Fruit fly (Drosophila melanogaster) whole organism, embryonic: ENCODE data around the gene Ada1-1.
A peak's percentile ranks its signal among the peaks of the same experiment; 100 is the strongest.

Experiments used
- Atf-2 ChIP-seq: fragments of 200-800 bp; sonication (Bioruptor generic); optimal IDR thresholded peaks from 2 replicates; lab custom pipeline; 2016; ENCODE audit warnings: missing biosample characterization, missing genetic modification characterization
- BEAF-32 ChIP-seq: fragments of 200-800 bp; sonication (Bioruptor generic); optimal IDR thresholded peaks from 3 replicates; lab custom pipeline; 2017; ENCODE audit warnings: missing biosample characterization, missing genetic modification characterization, mild to moderate bottlenecking, moderate library complexity, missing genetic modification reagents
- Bdp1 ChIP-seq: fragments of 200-800 bp; sonication (Bioruptor generic); optimal IDR thresholded peaks from 3 replicates; lab custom pipeline; 2016; ENCODE audit warnings: missing biosample characterization, missing genetic modification characterization
- CG1024 ChIP-seq: fragments of 200-800 bp; sonication (Bioruptor generic); IDR thresholded peaks from 2 replicates; pipeline ENCODE4 v1.3.6; 2022; ENCODE audit warnings: missing biosample characterization, missing genetic modification characterization
- CG10565 ChIP-seq: fragments of 200-800 bp; sonication (Bioruptor generic); optimal IDR thresholded peaks from 3 replicates; lab custom pipeline; 2016; ENCODE audit warnings: missing biosample characterization, mild to moderate bottlenecking, missing genetic modification characterization
- CG11504 ChIP-seq: fragments of 200-800 bp; sonication (Bioruptor generic); optimal IDR thresholded peaks from 3 replicates; lab custom pipeline; 2019; ENCODE audit warnings: missing biosample characterization, mild to moderate bottlenecking, missing genetic modification characterization, moderate library complexity
- CG11723 ChIP-seq: fragments of 200-800 bp; sonication (Bioruptor generic); optimal IDR thresholded peaks from 2 replicates; lab custom pipeline; 2017; ENCODE audit warnings: missing biosample characterization, mild to moderate bottlenecking, missing genetic modification characterization
- CG12299 ChIP-seq: fragments of 200-800 bp; sonication (Bioruptor generic); optimal IDR thresholded peaks from 2 replicates; lab custom pipeline; 2018; ENCODE audit warnings: missing biosample characterization, mild to moderate bottlenecking, missing genetic modification characterization
- CG1233 ChIP-seq: fragments of 200-800 bp; sonication (Bioruptor generic); optimal IDR thresholded peaks from 4 replicates; lab custom pipeline; 2018; ENCODE audit warnings: missing biosample characterization, mild to moderate bottlenecking, missing genetic modification characterization
- CG13296 ChIP-seq: fragments of 200-800 bp; sonication (Bioruptor generic); optimal IDR thresholded peaks from 3 replicates; lab custom pipeline; 2018; ENCODE audit warnings: missing biosample characterization, mild to moderate bottlenecking, missing genetic modification characterization
- CG13424 ChIP-seq: fragments of 200-800 bp; sonication (Bioruptor generic); optimal IDR thresholded peaks from 2 replicates; lab custom pipeline; 2019; ENCODE audit warnings: missing biosample characterization, mild to moderate bottlenecking, missing genetic modification characterization, moderate library complexity
- CG14441 ChIP-seq: fragments of 200-800 bp; sonication (Bioruptor generic); IDR thresholded peaks from 2 replicates; pipeline ENCODE4 v1.3.6; 2022; ENCODE audit warnings: missing biosample characterization, missing genetic modification characterization
- CG14710 ChIP-seq: fragments of 200-800 bp; sonication (Bioruptor generic); optimal IDR thresholded peaks from 3 replicates; lab custom pipeline; 2019; ENCODE audit warnings: missing biosample characterization, mild to moderate bottlenecking, missing genetic modification characterization, moderate library complexity
- CG14860 ChIP-seq: fragments of 200-800 bp; sonication (Bioruptor generic); IDR thresholded peaks from 3 replicates; pipeline ENCODE4 v1.3.6; 2022; ENCODE audit warnings: missing biosample characterization, missing genetic modification characterization; ENCODE audit not compliant: partially characterized antibody
- CG17361 ChIP-seq: fragments of 200-800 bp; sonication (Bioruptor generic); IDR thresholded peaks from 3 replicates; pipeline ENCODE4 v1.3.6; 2022; ENCODE audit warnings: missing biosample characterization, missing genetic modification characterization
- CG18476 ChIP-seq: fragments of 200-800 bp; sonication (Bioruptor generic); optimal IDR thresholded peaks from 2 replicates; lab custom pipeline; 2016; ENCODE audit warnings: missing biosample characterization, mild to moderate bottlenecking, missing genetic modification characterization
- CG32532 ChIP-seq: fragments of 200-800 bp; sonication (Bioruptor generic); IDR thresholded peaks from 2 replicates; pipeline ENCODE4 v1.3.6; 2022; ENCODE audit warnings: missing biosample characterization, missing genetic modification characterization
- CG34376 ChIP-seq: fragments of 200-800 bp; sonication (Bioruptor generic); optimal IDR thresholded peaks from 2 replicates; lab custom pipeline; 2018; ENCODE audit warnings: missing biosample characterization, mild to moderate bottlenecking, missing genetic modification characterization
- CG6854 ChIP-seq: fragments of 200-800 bp; sonication (Bioruptor generic); optimal IDR thresholded peaks from 3 replicates; lab custom pipeline; 2017; ENCODE audit warnings: missing biosample characterization, mild to moderate bottlenecking, missing genetic modification characterization
- CG7786 ChIP-seq: fragments of 200-800 bp; sonication (Bioruptor generic); optimal IDR thresholded peaks from 2 replicates; lab custom pipeline; 2016; ENCODE audit warnings: missing biosample characterization, missing genetic modification characterization
- CG9609 ChIP-seq: fragments of 200-800 bp; sonication (Bioruptor generic); optimal IDR thresholded peaks from 3 replicates; lab custom pipeline; 2016; ENCODE audit warnings: missing biosample characterization, missing genetic modification characterization
- CG9817 ChIP-seq: fragments of 200-800 bp; sonication (Bioruptor generic); optimal IDR thresholded peaks from 2 replicates; lab custom pipeline; 2018; ENCODE audit warnings: missing biosample characterization, mild to moderate bottlenecking, missing genetic modification characterization, moderate library complexity
- Eip74EF ChIP-seq, 2 experiments: fragments of 200-800 bp in 1 of 2; fragments of >200 bp in 1 of 2; sonication (Bioruptor generic) in 1 of 2; optimal IDR thresholded peaks; 2 replicates each; lab custom pipeline; 2017 to 2019; ENCODE audit warnings: missing biosample characterization in 2 of 2, missing genetic modification characterization in 2 of 2, mild to moderate bottlenecking in 1 of 2, moderate library complexity in 1 of 2
- Elba2 ChIP-seq: fragments of 200-800 bp; sonication (Bioruptor generic); optimal IDR thresholded peaks from 3 replicates; lab custom pipeline; 2016; ENCODE audit warnings: missing biosample characterization, missing genetic modification characterization
- Fer1 ChIP-seq: fragments of 200-800 bp; sonication (Bioruptor generic); optimal IDR thresholded peaks from 2 replicates; lab custom pipeline; 2017; ENCODE audit warnings: missing biosample characterization, mild to moderate bottlenecking, missing genetic modification characterization
- HLH54F ChIP-seq: fragments of 200-800 bp; sonication (Bioruptor generic); optimal IDR thresholded peaks from 3 replicates; lab custom pipeline; 2016; ENCODE audit warnings: missing biosample characterization, missing genetic modification characterization
- Hr51 ChIP-seq, 2 experiments: fragments of 200-800 bp; sonication (Bioruptor generic); optimal IDR thresholded peaks; 2 replicates in 1 of 2; 3 replicates in 1 of 2; lab custom pipeline; 2016 to 2018; ENCODE audit warnings: missing biosample characterization in 2 of 2, missing genetic modification characterization in 2 of 2, mild to moderate bottlenecking in 1 of 2, moderate library complexity in 1 of 2
- Hr78 ChIP-seq, 2 experiments: fragments of 200-800 bp in 1 of 2; fragments of >200 bp in 1 of 2; sonication (Bioruptor generic) in 1 of 2; optimal IDR thresholded peaks; 2 replicates each; lab custom pipeline; 2017 to 2019; ENCODE audit warnings: missing biosample characterization in 2 of 2, missing genetic modification characterization in 2 of 2, mild to moderate bottlenecking in 1 of 2, moderate library complexity in 1 of 2
- MBD-R2 ChIP-seq: fragments of 200-800 bp; sonication (Bioruptor generic); IDR thresholded peaks from 2 replicates; pipeline ENCODE4 v1.3.6; 2022; ENCODE audit warnings: missing biosample characterization, missing genetic modification characterization
- Nf-YC ChIP-seq: fragments of 200-800 bp; optimal IDR thresholded peaks from 3 replicates; lab custom pipeline; 2019; ENCODE audit warnings: missing biosample characterization, mild to moderate bottlenecking, missing genetic modification characterization, moderate library complexity
- Poxn ChIP-seq: fragments of 200-800 bp; sonication (Bioruptor generic); IDR thresholded peaks from 2 replicates; pipeline ENCODE4 v1.3.6; 2022; ENCODE audit warnings: missing biosample characterization, missing genetic modification characterization
- Spps ChIP-seq: fragments of 200-800 bp; sonication (Bioruptor generic); optimal IDR thresholded peaks from 2 replicates; lab custom pipeline; 2018; ENCODE audit warnings: missing biosample characterization, mild to moderate bottlenecking, missing genetic modification characterization
- ap ChIP-seq: fragments of 200-800 bp; sonication (Bioruptor generic); IDR thresholded peaks from 2 replicates; pipeline ENCODE4 v1.3.6; 2022; ENCODE audit warnings: missing biosample characterization, missing genetic modification characterization
- ase ChIP-seq: fragments of 200-800 bp; sonication (Bioruptor generic); IDR thresholded peaks from 3 replicates; pipeline ENCODE4 v1.3.6; 2022; ENCODE audit warnings: missing biosample characterization, missing genetic modification characterization
- ci ChIP-seq: fragments of 200-800 bp; sonication (Bioruptor generic); IDR thresholded peaks from 3 replicates; pipeline ENCODE4 v1.3.6; 2022; ENCODE audit warnings: missing biosample characterization, missing genetic modification characterization
- crp ChIP-seq, 2 experiments: fragments of 200-800 bp; sonication (Bioruptor generic); optimal IDR thresholded peaks; 2 replicates in 1 of 2; 3 replicates in 1 of 2; lab custom pipeline; 2017; ENCODE audit warnings: missing biosample characterization in 2 of 2, missing genetic modification characterization in 2 of 2, mild to moderate bottlenecking in 1 of 2, moderate library complexity in 1 of 2
- dan ChIP-seq: fragments of 200-800 bp; sonication (Bioruptor generic); IDR thresholded peaks from 2 replicates; pipeline ENCODE4 v1.3.6; 2022; ENCODE audit warnings: missing biosample characterization, missing genetic modification characterization
- dimm ChIP-seq: fragments of 200-800 bp; sonication (Bioruptor generic); IDR thresholded peaks from 2 replicates; pipeline ENCODE4 v1.3.6; 2022; ENCODE audit warnings: missing biosample characterization, missing genetic modification characterization
- ewg ChIP-seq: fragments of 200-800 bp; sonication (Bioruptor generic); optimal IDR thresholded peaks from 3 replicates; lab custom pipeline; 2017; ENCODE audit warnings: mild to moderate bottlenecking, missing biosample characterization, missing genetic modification reagents, missing genetic modification characterization
- gcm ChIP-seq: fragments of 200-800 bp; sonication (Bioruptor generic); optimal IDR thresholded peaks from 2 replicates; lab custom pipeline; 2019; ENCODE audit warnings: missing biosample characterization, mild to moderate bottlenecking, missing genetic modification characterization, moderate library complexity
- ken ChIP-seq: fragments of 200-800 bp; sonication (Bioruptor generic); IDR thresholded peaks from 3 replicates; pipeline ENCODE4 v1.3.6; 2022; ENCODE audit warnings: missing biosample characterization, missing genetic modification characterization
- mam ChIP-seq: fragments of 200-800 bp; sonication (Bioruptor generic); optimal IDR thresholded peaks from 3 replicates; lab custom pipeline; 2016; ENCODE audit warnings: missing biosample characterization, missing genetic modification characterization
- sc ChIP-seq, 3 experiments: fragments of >200 bp in 2 of 3; fragments of 200-800 bp in 1 of 3; sonication (Bioruptor generic) in 1 of 3; optimal IDR thresholded peaks; 2 replicates in 2 of 3; 3 replicates in 1 of 3; lab custom pipeline; 2017; ENCODE audit warnings: mild to moderate bottlenecking in 1 of 3, missing biosample characterization in 1 of 3, missing genetic modification characterization in 1 of 3, missing genetic modification reagents in 1 of 3
- twi ChIP-seq: fragments of 200-800 bp; optimal IDR thresholded peaks from 2 replicates; lab custom pipeline; 2019; ENCODE audit warnings: missing biosample characterization, mild to moderate bottlenecking, missing genetic modification characterization, moderate library complexity
- zen ChIP-seq: fragments of 200-800 bp; sonication (Bioruptor generic); optimal IDR thresholded peaks from 3 replicates; lab custom pipeline; 2018; ENCODE audit warnings: missing biosample characterization, mild to moderate bottlenecking, missing genetic modification characterization, moderate library complexity
- zen2 ChIP-seq: fragments of 200-800 bp; sonication (Bioruptor generic); IDR thresholded peaks from 3 replicates; pipeline ENCODE4 v1.3.6; 2022; ENCODE audit warnings: missing biosample characterization, missing genetic modification characterization; ENCODE audit not compliant: partially characterized antibody

The Ada1-1 gene

dm6 chr2L:12045941-12046855 is 49.6 kb downstream of the Ada1-1 start, which contains the start of gene CG6770 (continued):
- TF ChIP-seq CG18476 (peak; percentile 70), MBD-R2 (GFP tag; lab: Robert Waterston, UW) (peak; percentile 61; the same call in 1 of the 2 replicates), crp (GFP tag; optimal IDR thresholded peaks at IDR 0.05; lab: Kevin White, UChicago) (no peak), Hr78 (GFP tag; optimal IDR thresholded peaks at IDR 0.05; lab: Kevin White, UChicago) (peak in 1 of 2 experiments; percentile 33), BEAF-32 (GFP tag; lab: Kevin White, UChicago) (peak; percentile 2), CG13296 (GFP tag; lab: Kevin White, UChicago) (peak; percentile 93), CG13424 (peak; percentile 86), HLH54F (GFP tag; lab: Kevin White, UChicago) (peak; percentile 39), zen (tag; lab: Kevin White, UChicago) (peak; percentile 27), mam (peak; percentile 45), ewg (GFP tag; lab: Kevin White, UChicago) (peak; percentile 62), dan (GFP tag; lab: Robert Waterston, UW) (no peak), zen2 (no peak), Nf-YC (peak; percentile 72), CG14710 (tag; lab: Kevin White, UChicago) (peak; percentile 36), CG1233 (GFP tag; lab: Kevin White, UChicago) (peak; percentile 43), Fer1 (GFP tag; lab: Kevin White, UChicago) (peak; percentile 95), CG11723 (GFP tag; lab: Kevin White, UChicago) (peak; percentile 58), Atf-2 (no peak), CG14860 (GFP tag; lab: Robert Waterston, UW) (no peak), Spps (tag; lab: Kevin White, UChicago) (peak; percentile 49), CG12299 (tag; lab: Kevin White, UChicago) (peak; percentile 87), Bdp1 (GFP tag; lab: Kevin White, UChicago) (no peak), gcm (GFP tag; lab: Kevin White, UChicago) (peak; percentile 63), CG7786 (peak; percentile 31), CG11504 (tag; lab: Kevin White, UChicago) (peak; percentile 86), CG9609 (GFP tag; lab: Kevin White, UChicago) (peak; percentile 48), twi (no peak), ken (peak; percentile 73), ase (GFP tag; lab: Robert Waterston, UW) (peak; percentile 67; the same call in 2 of the 3 replicates), Eip74EF (GFP tag; optimal IDR thresholded peaks at IDR 0.05; lab: Kevin White, UChicago) (peak in 1 of 2 experiments; percentile 74), Hr51 (GFP tag; optimal IDR thresholded peaks at IDR 0.05; lab: Kevin White, UChicago) (peak; percentile 46 to 83), CG1024 (no peak; the same call in none of the 2 replicates), dimm (GFP tag; lab: Robert Waterston, UW) (peak; percentile 57), CG9817 (tag; lab: Kevin White, UChicago) (peak; percentile 73), CG10565 (GFP tag; lab: Kevin White, UChicago) (no peak), CG32532 (GFP tag; lab: Robert Waterston, UW) (peak; percentile 92), CG14441 (GFP tag; lab: Robert Waterston, UW) (peak; percentile 80), Poxn (GFP tag; lab: Robert Waterston, UW) (0 out of 2 replicates have a peak, but pooled peaks have one; percentile 40), CG17361 (peak; percentile 81), CG34376 (GFP tag; lab: Kevin White, UChicago) (peak; percentile 84), sc (optimal IDR thresholded peaks at IDR 0.05; lab: Kevin White, UChicago) (no peak), sc (GFP tag; optimal IDR thresholded peaks at IDR 0.05; lab: Kevin White, UChicago) (peak; percentile 44), ap (GFP tag; lab: Robert Waterston, UW) (peak; percentile 78), Elba2 (GFP tag; lab: Kevin White, UChicago) (no peak), CG6854 (GFP tag; lab: Kevin White, UChicago) (peak; percentile 74), ci (GFP tag; lab: Robert Waterston, UW) (peak; percentile 89)
